Worm (Caenorhabditis elegans) whole organism, L1 larva: ENCODE data around the gene F32D8.4.

ENCODE experiments used
- aha-1 ChIP-seq: fragments of 150-350 bp; optimal IDR thresholded peaks from 2 replicates; lab custom pipeline; 2014; ENCODE audit warnings: missing biosample characterization, missing genetic modification characterization
- ama-1 ChIP-seq: fragments of 150-350 bp; optimal IDR thresholded peaks from 2 replicates; lab custom pipeline; 2014
- ceh-82 ChIP-seq, 3 experiments: fragments of 150-350 bp in 1 of 3; sonication (generic microtip) in 2 of 3; optimal IDR thresholded peaks; 2 replicates each; lab custom pipeline; 2014 to 2017; ENCODE audit warnings: missing biosample characterization in 3 of 3, missing genetic modification characterization in 3 of 3
- efl-3 ChIP-seq: fragments of 200-800 bp; sonication (Bioruptor generic); optimal IDR thresholded peaks from 2 replicates; lab custom pipeline; 2018; ENCODE audit warnings: mild to moderate bottlenecking, missing genetic modification characterization, missing compliant biosample characterization
- egl-27 ChIP-seq, 2 experiments: fragments of 150-350 bp in 1 of 2; sonication (generic microtip); optimal IDR thresholded peaks; 3 replicates each; lab custom pipeline; 2017 to 2018; ENCODE audit warnings: missing biosample characterization in 2 of 2, missing genetic modification characterization in 2 of 2, missing genetic modification reagents in 2 of 2
- ets-5 ChIP-seq: fragments of 200-800 bp; sonication (Bioruptor generic); IDR thresholded peaks from 2 replicates; pipeline ENCODE4 v1.3.6; 2022; ENCODE audit warnings: missing genetic modification characterization, missing compliant biosample characterization
- nhr-90 ChIP-seq: sonication (generic microtip); optimal IDR thresholded peaks from 2 replicates; lab custom pipeline; 2016; ENCODE audit warnings: mild to moderate bottlenecking, missing genetic modification characterization, missing compliant biosample characterization; ENCODE audit not compliant: poor library complexity
- skn-1 ChIP-seq: fragments of 150-350 bp; optimal IDR thresholded peaks from 2 replicates; lab custom pipeline; 2014; ENCODE audit warnings: missing biosample characterization, missing genetic modification characterization
- sptf-1 ChIP-seq: fragments of 150-350 bp; optimal IDR thresholded peaks from 2 replicates; lab custom pipeline; 2014; ENCODE audit warnings: missing biosample characterization, missing genetic modification characterization
- unc-62 ChIP-seq: fragments of 150-350 bp; optimal IDR thresholded peaks from 2 replicates; lab custom pipeline; 2014; ENCODE audit warnings: missing biosample characterization, missing genetic modification reagents, missing genetic modification characterization
- ztf-11 ChIP-seq, 2 experiments: sonication (generic microtip); optimal IDR thresholded peaks; 2 replicates each; lab custom pipeline; 2016 to 2017; ENCODE audit warnings: missing genetic modification characterization in 2 of 2, missing biosample characterization in 1 of 2, missing compliant biosample characterization in 1 of 2
- ztf-4 ChIP-seq: fragments of 150-350 bp; optimal IDR thresholded peaks from 2 replicates; lab custom pipeline; 2014; ENCODE audit warnings: missing biosample characterization, missing genetic modification characterization

DNA sequence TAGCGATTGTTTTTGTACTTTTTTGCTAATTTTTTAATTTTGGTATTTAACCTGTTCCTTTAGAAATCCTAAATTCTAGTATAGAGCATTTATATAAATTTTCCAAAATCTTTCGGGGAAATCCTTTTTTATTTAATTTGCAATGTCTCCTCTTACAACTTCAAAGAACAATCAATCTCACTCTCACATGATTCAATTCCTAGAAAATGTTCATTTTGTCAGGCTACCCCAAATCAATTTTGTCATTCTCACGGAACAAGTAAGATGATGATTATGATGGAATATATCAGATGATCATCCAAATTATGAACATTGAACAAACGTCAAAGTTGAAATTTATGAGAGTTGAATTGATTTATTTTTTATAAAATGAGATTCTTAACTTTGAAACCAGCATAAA, 43.9 kb upstream of the F32D8.4 start:
- TF ChIP-seq ets-5 (no peak), aha-1 (no peak), ztf-4 (peak; percentile 45), unc-62 (GFP tag; lab: Kevin White, UChicago) (no peak), egl-27 (tag; optimal IDR thresholded peaks at IDR 0.05; lab: Kevin White, UChicago) (no peak), efl-3 (GFP tag; lab: Kevin White, UChicago) (no peak), sptf-1 (tag; lab: Kevin White, UChicago) (no peak), nhr-90 (no peak), ama-1 (lab: Kevin White, UChicago) (no peak), ceh-82 (tag; optimal IDR thresholded peaks at IDR 0.05; lab: Kevin White, UChicago) (no peak), ztf-11 (tag; optimal IDR thresholded peaks at IDR 0.05; lab: Kevin White, UChicago) (no peak), skn-1 (tag; lab: Kevin White, UChicago) (peak; percentile 64)
